Worm (Caenorhabditis elegans) whole organism, L2 larva: ENCODE measurements around the gene fbxb-15.

Experiments used
- alr-1 ChIP-seq: fragments of 150-350 bp; optimal IDR thresholded peaks from 2 replicates; lab custom pipeline; 2014; ENCODE audit warnings: missing biosample characterization, missing genetic modification characterization
- mab-5 ChIP-seq: fragments of 150-350 bp; optimal IDR thresholded peaks from 2 replicates; lab custom pipeline; 2014; ENCODE audit warnings: missing biosample characterization, missing genetic modification characterization

DNA sequence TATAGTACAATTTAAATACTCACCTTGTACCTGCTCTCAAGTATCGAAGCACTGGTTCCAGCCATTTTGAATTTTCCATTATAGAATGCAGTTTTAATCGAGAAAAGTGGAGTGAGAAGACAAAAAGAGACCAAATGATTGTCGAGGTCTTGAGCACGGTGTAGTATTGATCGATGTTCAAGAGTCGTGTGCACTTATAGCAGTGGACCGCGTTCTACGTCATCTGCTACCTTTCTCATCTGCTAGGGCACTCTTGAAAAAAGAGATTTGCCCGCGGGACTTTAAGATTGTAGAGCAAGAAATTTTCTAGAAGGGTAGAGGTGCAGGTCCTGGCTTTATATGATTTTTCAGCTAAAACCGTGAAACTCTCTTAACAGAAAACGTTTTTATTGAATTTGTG lies 39.5 kb upstream of the fbxb-15 start, which contains the start of gene fbxc-21:
- no peak for TF ChIP-seq alr-1 (tag; lab: Kevin White, UChicago)
- TF ChIP-seq mab-5 (tag; lab: Kevin White, UChicago): no peak
